Fruit fly (Drosophila melanogaster) whole organism, embryonic: ENCODE results near the gene Agpat3.
A peak's percentile ranks its signal among the peaks of the same experiment; 100 is the strongest.

ENCODE experiments used
- Atf3 ChIP-seq: fragments of 200-800 bp; sonication (Bioruptor generic); optimal IDR thresholded peaks from 3 replicates; lab custom pipeline; 2016; ENCODE audit warnings: missing biosample characterization, missing genetic modification characterization
- Awh ChIP-seq: fragments of 200-800 bp; sonication (Bioruptor generic); IDR thresholded peaks from 2 replicates; pipeline ENCODE4, ENCODE4 v1.3.6; 2022; ENCODE audit warnings: missing biosample characterization, missing genetic modification characterization
- Blimp-1 ChIP-seq: fragments of 200-800 bp; sonication (Bioruptor generic); optimal IDR thresholded peaks from 3 replicates; lab custom pipeline; 2018; ENCODE audit warnings: missing biosample characterization, missing genetic modification characterization, mild to moderate bottlenecking, moderate library complexity, missing genetic modification reagents
- BtbVII ChIP-seq: fragments of 200-800 bp; sonication (Bioruptor generic); optimal IDR thresholded peaks from 3 replicates; lab custom pipeline; 2017; ENCODE audit warnings: missing biosample characterization, mild to moderate bottlenecking, missing genetic modification characterization
- CG10267 ChIP-seq: fragments of 200-800 bp; sonication (Bioruptor generic); optimal IDR thresholded peaks from 2 replicates; lab custom pipeline; 2018; ENCODE audit warnings: missing biosample characterization, mild to moderate bottlenecking, missing genetic modification characterization, moderate library complexity
- CG15073 ChIP-seq: fragments of 200-800 bp; sonication (Bioruptor generic); optimal IDR thresholded peaks from 2 replicates; lab custom pipeline; 2016; ENCODE audit warnings: missing biosample characterization, missing genetic modification characterization
- CG15479 ChIP-seq: fragments of 200-800 bp; sonication (Bioruptor generic); optimal IDR thresholded peaks from 3 replicates; lab custom pipeline; 2019; ENCODE audit warnings: missing biosample characterization, mild to moderate bottlenecking, missing genetic modification characterization, moderate library complexity
- CG15514 ChIP-seq: fragments of 200-800 bp; sonication (Bioruptor generic); optimal IDR thresholded peaks from 3 replicates; lab custom pipeline; 2017; ENCODE audit warnings: missing biosample characterization, missing genetic modification characterization, mild to moderate bottlenecking, moderate library complexity, missing genetic modification reagents
- CG15601 ChIP-seq: fragments of 200-800 bp; sonication (Bioruptor generic); optimal IDR thresholded peaks from 3 replicates; lab custom pipeline; 2019; ENCODE audit warnings: missing biosample characterization, mild to moderate bottlenecking, missing genetic modification characterization, moderate library complexity
- CG1602 ChIP-seq: fragments of 200-800 bp; sonication (Bioruptor generic); optimal IDR thresholded peaks from 3 replicates; lab custom pipeline; 2016; ENCODE audit warnings: missing biosample characterization, missing genetic modification characterization
- CG1647 ChIP-seq: fragments of 200-800 bp; sonication (Bioruptor generic); optimal IDR thresholded peaks from 3 replicates; lab custom pipeline; 2016; ENCODE audit warnings: missing biosample characterization, missing genetic modification characterization
- CG17359 ChIP-seq: fragments of 200-800 bp; sonication (Bioruptor generic); optimal IDR thresholded peaks from 3 replicates; lab custom pipeline; 2018; ENCODE audit warnings: missing biosample characterization, mild to moderate bottlenecking, missing genetic modification characterization, moderate library complexity
- CG3065 ChIP-seq: fragments of 200-800 bp; sonication (Bioruptor generic); optimal IDR thresholded peaks from 2 replicates; lab custom pipeline; 2016; ENCODE audit warnings: missing biosample characterization, missing genetic modification characterization
- CG31388 ChIP-seq: fragments of 200-800 bp; sonication (Bioruptor generic); optimal IDR thresholded peaks from 2 replicates; lab custom pipeline; 2016; ENCODE audit warnings: missing biosample characterization, missing genetic modification characterization
- CG3281 ChIP-seq: fragments of 200-800 bp; sonication (Bioruptor generic); optimal IDR thresholded peaks from 3 replicates; lab custom pipeline; 2017; ENCODE audit warnings: missing biosample characterization, mild to moderate bottlenecking, missing genetic modification characterization
- CG3407 ChIP-seq: fragments of 200-800 bp; sonication (Bioruptor generic); optimal IDR thresholded peaks from 2 replicates; lab custom pipeline; 2018; ENCODE audit warnings: missing biosample characterization, mild to moderate bottlenecking, missing genetic modification characterization
- CG34376 ChIP-seq: fragments of 200-800 bp; sonication (Bioruptor generic); optimal IDR thresholded peaks from 2 replicates; lab custom pipeline; 2018; ENCODE audit warnings: missing biosample characterization, mild to moderate bottlenecking, missing genetic modification characterization
- CG4854 ChIP-seq: fragments of 200-800 bp; sonication (Bioruptor generic); optimal IDR thresholded peaks from 2 replicates; lab custom pipeline; 2016; ENCODE audit warnings: missing biosample characterization, missing genetic modification characterization, inconsistent platforms
- CG5953 ChIP-seq: fragments of 200-800 bp; sonication (Bioruptor generic); IDR thresholded peaks from 2 replicates; pipeline ENCODE4 v1.3.6; 2022; ENCODE audit warnings: missing biosample characterization, missing genetic modification characterization
- CG6683 ChIP-seq: fragments of 200-800 bp; sonication (Bioruptor generic); optimal IDR thresholded peaks from 2 replicates; lab custom pipeline; 2017; ENCODE audit warnings: missing biosample characterization, mild to moderate bottlenecking, missing genetic modification characterization, missing genetic modification reagents
- E2f2 ChIP-seq: fragments of 200-800 bp; sonication (Bioruptor generic); IDR thresholded peaks from 2 replicates; pipeline ENCODE4 v1.3.6; 2022; ENCODE audit warnings: missing biosample characterization, missing genetic modification characterization
- Fer3 ChIP-seq: fragments of 200-800 bp; sonication (Bioruptor generic); optimal IDR thresholded peaks from 2 replicates; lab custom pipeline; 2018; ENCODE audit warnings: missing biosample characterization, mild to moderate bottlenecking, missing genetic modification characterization, moderate library complexity
- Hmr ChIP-seq: fragments of 200-800 bp; sonication (Bioruptor generic); optimal IDR thresholded peaks from 3 replicates; lab custom pipeline; 2017; ENCODE audit warnings: mild to moderate bottlenecking, missing biosample characterization, missing genetic modification reagents, missing genetic modification characterization
- Kr ChIP-seq: fragments of 200-800 bp; sonication (Bioruptor generic); optimal IDR thresholded peaks from 2 replicates; lab custom pipeline; 2017; ENCODE audit warnings: missing biosample characterization, mild to moderate bottlenecking, missing genetic modification characterization
- Lpt ChIP-seq: fragments of >200 bp; optimal IDR thresholded peaks from 2 replicates; lab custom pipeline; 2018; ENCODE audit warnings: missing biosample characterization, missing genetic modification characterization
- MBD-R2 ChIP-seq: fragments of 200-800 bp; sonication (Bioruptor generic); IDR thresholded peaks from 2 replicates; pipeline ENCODE4 v1.3.6; 2022; ENCODE audit warnings: missing biosample characterization, missing genetic modification characterization
- MTF-1 ChIP-seq: fragments of 200-800 bp; sonication (Bioruptor generic); optimal IDR thresholded peaks from 2 replicates; lab custom pipeline; 2018; ENCODE audit warnings: missing biosample characterization, mild to moderate bottlenecking, missing genetic modification characterization, borderline replicate concordance
- PHDP ChIP-seq: fragments of 200-800 bp; sonication (Bioruptor generic); optimal IDR thresholded peaks from 3 replicates; lab custom pipeline; 2018; ENCODE audit warnings: missing biosample characterization, mild to moderate bottlenecking, missing genetic modification characterization, moderate library complexity
- Ptx1 ChIP-seq: fragments of 200-800 bp; sonication (Bioruptor generic); IDR thresholded peaks from 2 replicates; pipeline ENCODE4 v1.3.6; 2022; ENCODE audit warnings: missing biosample characterization, missing genetic modification characterization
- ab ChIP-seq: fragments of 200-800 bp; sonication (Bioruptor generic); optimal IDR thresholded peaks from 2 replicates; lab custom pipeline; 2016; ENCODE audit warnings: missing biosample characterization, missing genetic modification characterization
- al ChIP-seq: fragments of 200-800 bp; sonication (Bioruptor generic); IDR thresholded peaks from 2 replicates; pipeline ENCODE4 v1.3.6; 2022; ENCODE audit warnings: missing biosample characterization, missing genetic modification characterization
- az2 ChIP-seq: fragments of 200-800 bp; sonication (Bioruptor generic); optimal IDR thresholded peaks from 3 replicates; lab custom pipeline; 2016; ENCODE audit warnings: missing biosample characterization, missing genetic modification characterization
- chif ChIP-seq, 2 experiments: fragments of 200-800 bp; sonication (Bioruptor generic); optimal IDR thresholded peaks; 3 replicates each; lab custom pipeline; 2016; ENCODE audit warnings: missing biosample characterization in 2 of 2, missing genetic modification characterization in 2 of 2
- crol ChIP-seq: fragments of 200-800 bp; sonication (Bioruptor generic); IDR thresholded peaks from 2 replicates; pipeline ENCODE4 v1.3.6; 2022; ENCODE audit warnings: missing biosample characterization, missing genetic modification characterization
- ems ChIP-seq: fragments of 200-800 bp; sonication (Bioruptor generic); optimal IDR thresholded peaks from 3 replicates; lab custom pipeline; 2016; ENCODE audit warnings: missing biosample characterization, missing genetic modification characterization
- gcm2 ChIP-seq: fragments of 200-800 bp; sonication (Bioruptor generic); optimal IDR thresholded peaks from 2 replicates; lab custom pipeline; 2016; ENCODE audit warnings: missing biosample characterization, missing genetic modification characterization
- insv ChIP-seq, 2 experiments: fragments of 200-800 bp; sonication (Bioruptor generic); optimal IDR thresholded peaks; 3 replicates each; lab custom pipeline; 2016 to 2018; ENCODE audit warnings: missing biosample characterization in 2 of 2, missing genetic modification characterization in 2 of 2
- jigr1 ChIP-seq: fragments of 200-800 bp; sonication (Bioruptor generic); IDR thresholded peaks from 3 replicates; pipeline ENCODE4 v1.3.6; 2022; ENCODE audit warnings: missing biosample characterization, missing genetic modification characterization
- repo ChIP-seq: fragments of 200-800 bp; sonication (Bioruptor generic); optimal IDR thresholded peaks from 2 replicates; lab custom pipeline; 2016; ENCODE audit warnings: missing biosample characterization, missing genetic modification characterization
- sc ChIP-seq, 3 experiments: fragments of >200 bp in 2 of 3; fragments of 200-800 bp in 1 of 3; sonication (Bioruptor generic) in 1 of 3; optimal IDR thresholded peaks; 2 replicates in 2 of 3; 3 replicates in 1 of 3; lab custom pipeline; 2017; ENCODE audit warnings: mild to moderate bottlenecking in 1 of 3, missing biosample characterization in 1 of 3, missing genetic modification characterization in 1 of 3, missing genetic modification reagents in 1 of 3
- sens ChIP-seq: fragments of 200-800 bp; sonication (Bioruptor generic); peaks from one replicate; lab custom pipeline; 2016; ENCODE audit warnings: missing biosample characterization, missing genetic modification characterization
- slp2 ChIP-seq: fragments of 200-800 bp; sonication (Bioruptor generic); optimal IDR thresholded peaks from 2 replicates; lab custom pipeline; 2016; ENCODE audit warnings: missing biosample characterization, missing genetic modification characterization
- ssp ChIP-seq: fragments of 200-800 bp; sonication (Bioruptor generic); IDR thresholded peaks from 2 replicates; pipeline ENCODE4 v1.3.6; 2022; ENCODE audit warnings: missing biosample characterization, missing genetic modification characterization
- tap ChIP-seq: fragments of 200-800 bp; optimal IDR thresholded peaks from 3 replicates; lab custom pipeline; 2019; ENCODE audit warnings: missing biosample characterization, mild to moderate bottlenecking, missing genetic modification characterization, moderate library complexity
- tio ChIP-seq: fragments of 200-800 bp; sonication (Bioruptor generic); optimal IDR thresholded peaks from 2 replicates; lab custom pipeline; 2017; ENCODE audit warnings: missing biosample characterization, missing genetic modification characterization, inconsistent platforms
- toy ChIP-seq: fragments of 200-800 bp; sonication (Bioruptor generic); IDR thresholded peaks from 2 replicates; pipeline ENCODE4 v1.3.6; 2022; ENCODE audit warnings: missing biosample characterization, missing genetic modification characterization
- tup ChIP-seq: fragments of 200-800 bp; sonication (Bioruptor generic); optimal IDR thresholded peaks from 2 replicates; lab custom pipeline; 2016; ENCODE audit warnings: missing biosample characterization, mild to moderate bottlenecking, missing genetic modification characterization, moderate library complexity
- vvl ChIP-seq: fragments of 200-800 bp; sonication (Bioruptor generic); IDR thresholded peaks from 2 replicates; pipeline ENCODE4 v1.3.6; 2022; ENCODE audit warnings: missing biosample characterization, missing genetic modification characterization
- wdn ChIP-seq: fragments of 200-800 bp; sonication (Bioruptor generic); IDR thresholded peaks from 2 replicates; pipeline ENCODE4 v1.3.6; 2022; ENCODE audit warnings: missing biosample characterization, missing genetic modification characterization
- z ChIP-seq: fragments of 200-800 bp; sonication (Bioruptor generic); IDR thresholded peaks from 3 replicates; pipeline ENCODE4 v1.3.6; 2022; ENCODE audit warnings: missing biosample characterization, missing genetic modification characterization

The Agpat3 gene

dm6 chr3L:16385880-16386584, at the start of gene Agpat3, which contains the start of gene RAF2 (continued):
- TF ChIP-seq al (GFP tag; lab: Robert Waterston, UW) (peak; percentile 42), insv (GFP tag; optimal IDR thresholded peaks at IDR 0.05; lab: Kevin White, UChicago) (no peak), MBD-R2 (peak; percentile 25), wdn (GFP tag; lab: Robert Waterston, UW) (peak; percentile 44; the same call in 1 of the 2 replicates), CG5953 (0 out of 2 replicates have a peak, but pooled peaks have one; percentile 10), Hmr (peak; percentile 36), Lpt (GFP tag; lab: Kevin White, UChicago) (no peak), tup (no peak), CG4854 (GFP tag; lab: Kevin White, UChicago) (no peak), ab (GFP tag; lab: Kevin White, UChicago) (no peak), CG15601 (tag; lab: Kevin White, UChicago) (peak; percentile 34), CG10267 (tag; lab: Kevin White, UChicago) (peak; percentile 54), Blimp-1 (peak; percentile 25), Kr (GFP tag; lab: Kevin White, UChicago) (no peak), Ptx1 (GFP tag; lab: Robert Waterston, UW) (no peak; the same call in 1 of the 2 replicates), CG3281 (GFP tag; lab: Kevin White, UChicago) (no peak), vvl (GFP tag; lab: Robert Waterston, UW) (peak; percentile 61), CG1602 (GFP tag; lab: Kevin White, UChicago) (peak; percentile 64), z (no peak), repo (no peak), CG1647 (no peak), CG3065 (GFP tag; lab: Kevin White, UChicago) (no peak), Fer3 (tag; lab: Kevin White, UChicago) (peak; percentile 30), CG15514 (GFP tag; lab: Kevin White, UChicago) (peak; percentile 47), tap (peak; percentile 22), tio (GFP tag; lab: Kevin White, UChicago) (peak; percentile 64), PHDP (peak; percentile 40), CG17359 (tag; lab: Kevin White, UChicago) (peak; percentile 35), gcm2 (GFP tag; lab: Kevin White, UChicago) (no peak), CG6683 (GFP tag; lab: Kevin White, UChicago) (no peak), slp2 (GFP tag; lab: Kevin White, UChicago) (peak; percentile 10), jigr1 (GFP tag; lab: Robert Waterston, UW) (no peak), chif (GFP tag; optimal IDR thresholded peaks at IDR 0.05; lab: Kevin White, UChicago) (peak; percentile 21 to 28), crol (GFP tag; lab: Robert Waterston, UW) (no peak), CG31388 (GFP tag; lab: Kevin White, UChicago) (no peak), CG34376 (GFP tag; lab: Kevin White, UChicago) (no peak), BtbVII (GFP tag; lab: Kevin White, UChicago) (no peak), Atf3 (GFP tag; lab: Kevin White, UChicago) (no peak), CG3407 (no peak), az2 (peak; percentile 47), CG15479 (GFP tag; lab: Kevin White, UChicago) (no peak), sc (optimal IDR thresholded peaks at IDR 0.05; lab: Kevin White, UChicago) (no peak), sc (GFP tag; optimal IDR thresholded peaks at IDR 0.05; lab: Kevin White, UChicago) (no peak), Awh (GFP tag; lab: Robert Waterston, UW) (no peak), ems (GFP tag; lab: Kevin White, UChicago) (no peak), CG15073 (GFP tag; lab: Kevin White, UChicago) (no peak), E2f2 (GFP tag; lab: Robert Waterston, UW) (peak; percentile 31; the same call in 1 of the 2 replicates), sens (GFP tag; lab: Kevin White, UChicago) (peak; percentile 38), toy (no peak), ssp (peak; percentile 85), MTF-1 (GFP tag; lab: Kevin White, UChicago) (no peak)
